Worm (Caenorhabditis elegans) whole organism, L1 larva: ENCODE measurements around the gene ZK1055.2.

Experiments
- C04F5.9 ChIP-seq: sonication (generic microtip); optimal IDR thresholded peaks from 2 replicates; lab custom pipeline; 2016; ENCODE audit warnings: missing genetic modification characterization, missing compliant biosample characterization
- C16A3.4 ChIP-seq: fragments of 150-350 bp; optimal IDR thresholded peaks from 2 replicates; lab custom pipeline; 2014; ENCODE audit warnings: missing biosample characterization, missing genetic modification characterization
- C34B4.2 ChIP-seq: sonication (generic microtip); optimal IDR thresholded peaks from 2 replicates; lab custom pipeline; 2017; ENCODE audit warnings: mild to moderate bottlenecking, missing genetic modification characterization, missing compliant biosample characterization
- aha-1 ChIP-seq: fragments of 150-350 bp; optimal IDR thresholded peaks from 2 replicates; lab custom pipeline; 2014; ENCODE audit warnings: missing biosample characterization, missing genetic modification characterization
- alr-1 ChIP-seq: fragments of 200-800 bp; sonication (Bioruptor generic); optimal IDR thresholded peaks from 2 replicates; lab custom pipeline; 2018; ENCODE audit warnings: borderline replicate concordance, mild to moderate bottlenecking, missing genetic modification characterization, missing compliant biosample characterization
- ama-1 ChIP-seq: fragments of 150-350 bp; optimal IDR thresholded peaks from 2 replicates; lab custom pipeline; 2014
- ceh-8 ChIP-seq: fragments of 200-800 bp; sonication (Bioruptor generic); optimal IDR thresholded peaks from 2 replicates; lab custom pipeline; 2018; ENCODE audit warnings: mild to moderate bottlenecking, missing genetic modification characterization, moderate library complexity, missing compliant biosample characterization
- ceh-82 ChIP-seq, 3 experiments: fragments of 150-350 bp in 1 of 3; sonication (generic microtip) in 2 of 3; optimal IDR thresholded peaks; 2 replicates each; lab custom pipeline; 2014 to 2017; ENCODE audit warnings: missing biosample characterization in 3 of 3, missing genetic modification characterization in 3 of 3
- ceh-88 ChIP-seq: fragments of 200-800 bp; sonication (Bioruptor generic); IDR thresholded peaks from 2 replicates; pipeline ENCODE4 v1.3.6; 2022; ENCODE audit warnings: missing genetic modification characterization, missing compliant biosample characterization
- dpl-1 ChIP-seq, 3 experiments: fragments of 150-350 bp in 2 of 3; sonication (generic microtip) in 1 of 3; optimal IDR thresholded peaks; 2 replicates each; lab custom pipeline; 2014 to 2017; ENCODE audit warnings: missing biosample characterization in 3 of 3, missing genetic modification characterization in 3 of 3, missing genetic modification reagents in 3 of 3
- dsc-1 ChIP-seq: sonication (generic microtip); optimal IDR thresholded peaks from 2 replicates; lab custom pipeline; 2016; ENCODE audit warnings: mild to moderate bottlenecking, missing genetic modification characterization, missing compliant biosample characterization
- efl-1 ChIP-seq, 4 experiments: fragments of 150-350 bp; optimal IDR thresholded peaks in 3 of 4; peaks in 1 of 4; 1 replicate in 1 of 4; 2 replicates in 3 of 4; lab custom pipeline; 2014; ENCODE audit warnings: missing biosample characterization in 2 of 4, missing genetic modification characterization in 2 of 4, missing genetic modification reagents in 2 of 4
- ets-5 ChIP-seq: fragments of 200-800 bp; sonication (Bioruptor generic); IDR thresholded peaks from 2 replicates; pipeline ENCODE4 v1.3.6; 2022; ENCODE audit warnings: missing genetic modification characterization, missing compliant biosample characterization
- fkh-10 ChIP-seq: sonication (generic microtip); optimal IDR thresholded peaks from 2 replicates; lab custom pipeline; 2017; ENCODE audit warnings: missing biosample characterization, missing genetic modification reagents, missing genetic modification characterization
- fkh-8 ChIP-seq: sonication (generic microtip); optimal IDR thresholded peaks from 2 replicates; lab custom pipeline; 2016; ENCODE audit warnings: mild to moderate bottlenecking, missing genetic modification characterization, missing compliant biosample characterization
- hlh-4 ChIP-seq: sonication (generic microtip); optimal IDR thresholded peaks from 2 replicates; lab custom pipeline; 2016; ENCODE audit warnings: mild to moderate bottlenecking, missing genetic modification characterization, missing compliant biosample characterization
- isw-1 ChIP-seq: fragments of 200-800 bp; sonication (Bioruptor generic); IDR thresholded peaks from 2 replicates; pipeline ENCODE4 v1.3.6; 2022; ENCODE audit warnings: missing genetic modification characterization, missing compliant biosample characterization
- jun-1 ChIP-seq: fragments of 150-350 bp; optimal IDR thresholded peaks from 2 replicates; lab custom pipeline; 2014; ENCODE audit warnings: missing biosample characterization, missing genetic modification reagents, missing genetic modification characterization
- lin-15B ChIP-seq: fragments of 150-350 bp; sonication (generic microtip); optimal IDR thresholded peaks from 3 replicates; lab custom pipeline; 2014; ENCODE audit warnings: missing biosample characterization, missing genetic modification characterization
- lin-35 ChIP-seq, 2 experiments: fragments of 150-350 bp; optimal IDR thresholded peaks; 2 replicates each; lab custom pipeline; 2014; ENCODE audit warnings: missing biosample characterization in 2 of 2, missing genetic modification characterization in 2 of 2, missing genetic modification reagents in 2 of 2
- mdl-1 ChIP-seq, 2 experiments: fragments of 150-350 bp; optimal IDR thresholded peaks; 2 replicates each; lab custom pipeline; 2014 to 2017; ENCODE audit warnings: missing biosample characterization in 2 of 2, missing genetic modification characterization in 2 of 2, inconsistent platforms in 1 of 2
- mep-1 ChIP-seq: fragments of 150-350 bp; optimal IDR thresholded peaks from 2 replicates; lab custom pipeline; 2014; ENCODE audit warnings: missing biosample characterization, missing genetic modification characterization
- nhr-11 ChIP-seq: fragments of 150-350 bp; optimal IDR thresholded peaks from 2 replicates; lab custom pipeline; 2014; ENCODE audit warnings: missing biosample characterization, missing genetic modification characterization
- nhr-19 ChIP-seq: fragments of 200-800 bp; sonication (Bioruptor generic); conservative IDR thresholded peaks from 2 replicates; pipeline ENCODE4 v1.3.6; 2022; ENCODE audit warnings: missing genetic modification characterization, missing compliant biosample characterization
- nhr-20 ChIP-seq: sonication (generic microtip); optimal IDR thresholded peaks from 2 replicates; lab custom pipeline; 2016; ENCODE audit warnings: mild to moderate bottlenecking, missing genetic modification characterization, missing compliant biosample characterization
- nhr-237 ChIP-seq: fragments of 150-350 bp; optimal IDR thresholded peaks from 2 replicates; lab custom pipeline; 2014; ENCODE audit warnings: missing biosample characterization, missing genetic modification characterization
- nhr-47 ChIP-seq: sonication (generic microtip); optimal IDR thresholded peaks from 2 replicates; lab custom pipeline; 2016; ENCODE audit warnings: mild to moderate bottlenecking, missing genetic modification characterization, moderate library complexity, missing compliant biosample characterization
- nhr-71 ChIP-seq: sonication (generic microtip); optimal IDR thresholded peaks from 2 replicates; lab custom pipeline; 2016; ENCODE audit warnings: mild to moderate bottlenecking, missing genetic modification characterization, moderate library complexity, missing compliant biosample characterization
- nhr-77 ChIP-seq: fragments of 150-350 bp; optimal IDR thresholded peaks from 2 replicates; lab custom pipeline; 2014; ENCODE audit warnings: missing biosample characterization, missing genetic modification characterization
- snu-23 ChIP-seq: sonication (generic microtip); optimal IDR thresholded peaks from 2 replicates; lab custom pipeline; 2016; ENCODE audit warnings: missing genetic modification characterization, missing compliant biosample characterization
- sup-37 ChIP-seq: fragments of 200-800 bp; sonication (Bioruptor generic); optimal IDR thresholded peaks from 2 replicates; lab custom pipeline; 2018; ENCODE audit warnings: mild to moderate bottlenecking, missing genetic modification characterization, missing compliant biosample characterization
- swsn-7 ChIP-seq: sonication (generic microtip); optimal IDR thresholded peaks from 2 replicates; lab custom pipeline; 2016; ENCODE audit warnings: missing genetic modification characterization, missing compliant biosample characterization
- tlp-1 ChIP-seq: fragments of 150-350 bp; optimal IDR thresholded peaks from 2 replicates; lab custom pipeline; 2014; ENCODE audit warnings: missing biosample characterization, missing genetic modification characterization
- unc-62 ChIP-seq: fragments of 150-350 bp; optimal IDR thresholded peaks from 2 replicates; lab custom pipeline; 2014; ENCODE audit warnings: missing biosample characterization, missing genetic modification reagents, missing genetic modification characterization
- unc-86 ChIP-seq: sonication (generic microtip); optimal IDR thresholded peaks from 2 replicates; lab custom pipeline; 2016; ENCODE audit warnings: missing genetic modification characterization, missing compliant biosample characterization
- vab-15 ChIP-seq: sonication (generic microtip); optimal IDR thresholded peaks from 2 replicates; lab custom pipeline; 2017; ENCODE audit warnings: missing genotype, mild to moderate bottlenecking, missing genetic modification characterization, missing compliant biosample characterization
- xbp-1 ChIP-seq: sonication (generic microtip); optimal IDR thresholded peaks from 2 replicates; lab custom pipeline; 2016; ENCODE audit warnings: missing genetic modification characterization, missing compliant biosample characterization
- zip-4 ChIP-seq: fragments of 200-800 bp; sonication (Bioruptor generic); optimal IDR thresholded peaks from 2 replicates; lab custom pipeline; 2018; ENCODE audit warnings: mild to moderate bottlenecking, missing genetic modification characterization, moderate library complexity, missing compliant biosample characterization
- ztf-11 ChIP-seq, 2 experiments: sonication (generic microtip); optimal IDR thresholded peaks; 2 replicates each; lab custom pipeline; 2016 to 2017; ENCODE audit warnings: missing genetic modification characterization in 2 of 2, missing biosample characterization in 1 of 2, missing compliant biosample characterization in 1 of 2
- ztf-4 ChIP-seq: fragments of 150-350 bp; optimal IDR thresholded peaks from 2 replicates; lab custom pipeline; 2014; ENCODE audit warnings: missing biosample characterization, missing genetic modification characterization

ZK1055.2 gene

DNA sequence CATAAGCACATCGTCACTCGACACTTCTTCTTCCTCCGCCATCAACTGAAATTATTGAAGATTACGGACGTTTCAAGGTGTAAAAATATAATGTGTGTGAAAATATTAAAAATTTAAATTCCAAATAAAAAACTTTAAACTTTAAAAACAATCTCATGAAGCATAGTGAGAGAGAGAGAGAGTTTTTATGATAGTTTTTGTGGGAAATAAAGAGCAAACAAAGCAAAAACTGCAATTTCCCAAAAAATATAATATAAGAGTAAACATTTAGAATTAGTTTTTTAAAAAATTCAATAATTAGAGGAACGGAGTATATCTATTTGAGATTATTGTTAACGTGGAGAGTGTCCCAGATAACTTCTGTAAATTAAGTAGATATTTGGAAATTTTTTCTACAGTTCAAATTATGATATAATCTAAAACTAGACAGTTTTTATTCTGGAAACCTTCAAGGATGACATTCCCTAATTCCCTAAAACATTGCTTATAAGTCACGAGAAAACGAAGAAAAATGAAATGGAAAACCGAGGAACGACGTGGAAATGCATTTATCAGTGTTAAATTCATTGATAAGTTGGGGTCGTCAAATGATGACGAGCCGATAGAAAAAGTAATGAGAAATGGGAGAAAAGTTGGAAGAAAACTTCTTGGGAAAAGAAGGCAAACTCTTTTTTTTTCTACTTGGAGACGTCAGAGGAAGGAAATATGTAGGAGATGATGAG lies 43.8 kb upstream of the ZK1055.2 start, which contains the start of gene dre-1:
dre-1 (minus strand) TSS at position 51 of the 722 bp plus-strand sequence.
- TF ChIP-seq lin-35 (GFP tag; optimal IDR thresholded peaks at IDR 0.05; lab: Kevin White, UChicago), result peak in 1 of 2 experiments; percentile 12
- TF ChIP-seq sup-37 (GFP tag; lab: Kevin White, UChicago), result no peak
- no peak for TF ChIP-seq vab-15 (tag; lab: Kevin White, UChicago)
- no peak for TF ChIP-seq efl-1 (optimal IDR thresholded peaks at IDR 0.05; lab: Kevin White, UChicago)
- peak in 1 of 2 experiments; percentile 35 for TF ChIP-seq efl-1 (GFP tag; optimal IDR thresholded peaks at IDR 0.05 in 1 of 2; lab: Kevin White, UChicago)
- TF ChIP-seq nhr-237 (tag; lab: Kevin White, UChicago), result no peak
- no peak for TF ChIP-seq nhr-71 (tag; lab: Kevin White, UChicago)

DNA sequence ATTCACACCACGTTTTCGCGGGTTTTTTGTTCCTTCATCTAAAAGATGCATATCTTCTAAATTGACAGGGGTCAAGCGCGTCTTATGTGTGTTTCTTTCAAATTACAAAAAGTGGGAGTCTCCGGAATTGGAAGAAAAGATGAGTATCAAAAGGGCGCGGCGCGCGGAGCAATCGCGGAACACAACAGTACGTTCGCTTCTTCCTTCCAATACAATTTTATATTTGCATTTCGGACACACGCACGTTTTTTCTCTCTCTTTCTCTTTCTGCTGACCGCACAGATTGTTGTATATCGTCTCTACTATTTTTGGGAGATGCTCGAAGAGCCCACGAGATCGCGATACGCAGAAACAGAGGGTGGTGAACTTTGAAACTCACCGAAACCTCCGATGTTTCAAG lies 42.1 kb upstream of the ZK1055.2 start:
- no peak for TF ChIP-seq nhr-77 (tag; lab: Kevin White, UChicago)
- TF ChIP-seq ets-5, result no peak
- no peak for TF ChIP-seq ceh-88 (GFP tag; lab: Robert Waterston, UW)
- no peak for TF ChIP-seq efl-1 (optimal IDR thresholded peaks at IDR 0.05; lab: Kevin White, UChicago)
- peak in 1 of 2 experiments; percentile 21 for TF ChIP-seq efl-1 (GFP tag; optimal IDR thresholded peaks at IDR 0.05 in 1 of 2; lab: Kevin White, UChicago)
- TF ChIP-seq ztf-11 (tag; optimal IDR thresholded peaks at IDR 0.05; lab: Kevin White, UChicago), result no peak

DNA sequence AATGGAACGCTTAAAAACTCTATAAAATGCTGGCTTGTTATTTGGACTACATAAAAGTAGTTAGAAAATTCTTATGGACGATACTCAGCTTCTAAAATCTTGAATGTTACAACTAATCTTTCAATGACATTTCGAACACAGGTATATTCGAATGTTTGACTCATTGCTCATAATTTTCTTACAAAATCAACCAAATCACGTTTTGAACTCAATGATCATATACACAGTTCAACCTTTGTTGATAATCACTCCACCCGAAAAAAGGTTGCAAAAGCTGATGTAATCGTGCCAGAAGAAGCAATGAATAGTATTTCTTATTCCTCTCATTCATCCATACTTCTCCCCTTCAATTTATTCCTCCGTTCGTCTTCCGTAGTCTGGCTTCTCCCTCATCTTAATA lies 41.2 kb upstream of the ZK1055.2 start, which contains the start of gene K04A8.20:
K04A8.20 (plus strand) TSS at position 301 of the 400 bp plus-strand sequence.
- TF ChIP-seq jun-1 (tag; lab: Kevin White, UChicago) (no peak), hlh-4 (tag; lab: Kevin White, UChicago) (no peak), efl-1 (optimal IDR thresholded peaks at IDR 0.05; lab: Kevin White, UChicago) (no peak), efl-1 (GFP tag; optimal IDR thresholded peaks at IDR 0.05 in 1 of 2; lab: Kevin White, UChicago) (peak in 1 of 2 experiments; percentile 83)

DNA sequence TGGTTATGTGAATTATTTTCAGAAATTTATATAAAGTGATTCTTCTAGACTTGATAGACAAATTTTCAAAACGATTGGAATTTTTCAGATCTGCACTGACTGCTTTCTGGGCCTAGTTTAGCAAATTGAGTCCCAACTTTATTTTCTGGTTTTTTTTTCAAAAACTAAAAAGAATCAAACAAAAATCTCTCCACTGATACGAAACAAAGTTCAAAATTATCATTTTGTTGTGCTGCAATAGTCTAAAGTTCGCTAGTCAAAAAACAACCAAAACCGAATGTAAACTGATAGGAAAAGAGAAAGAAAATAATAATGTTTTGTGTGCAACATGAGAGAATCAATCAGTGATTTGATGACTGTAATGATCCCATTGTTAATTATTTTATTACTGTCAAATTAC lies 40.5 kb upstream of the ZK1055.2 start, which contains the start of gene lipl-4:
lipl-4 (plus strand) TSS at position 301 of the 400 bp plus-strand sequence.
- TF ChIP-seq unc-62 (GFP tag; lab: Kevin White, UChicago), result no peak
- no peak for TF ChIP-seq nhr-77 (tag; lab: Kevin White, UChicago)
- no peak for TF ChIP-seq swsn-7 (tag; lab: Kevin White, UChicago)
- TF ChIP-seq alr-1 (tag; lab: Kevin White, UChicago), result no peak
- TF ChIP-seq ztf-4, result no peak
- no peak for TF ChIP-seq snu-23
- TF ChIP-seq nhr-20 (tag; lab: Kevin White, UChicago), result no peak
- TF ChIP-seq ets-5, result no peak
- TF ChIP-seq lin-15B (tag; lab: Kevin White, UChicago), result no peak
- TF ChIP-seq unc-86 (tag; lab: Kevin White, UChicago), result no peak
- no peak for TF ChIP-seq tlp-1 (tag; lab: Kevin White, UChicago)
- TF ChIP-seq ceh-8 (GFP tag; lab: Kevin White, UChicago), result no peak
- no peak for TF ChIP-seq lin-35 (GFP tag; optimal IDR thresholded peaks at IDR 0.05; lab: Kevin White, UChicago)
- TF ChIP-seq efl-1 (optimal IDR thresholded peaks at IDR 0.05; lab: Kevin White, UChicago), result no peak
- TF ChIP-seq efl-1 (GFP tag; optimal IDR thresholded peaks at IDR 0.05 in 1 of 2; lab: Kevin White, UChicago), result no peak
- TF ChIP-seq mdl-1 (tag; optimal IDR thresholded peaks at IDR 0.05; lab: Kevin White, UChicago), result no peak
- TF ChIP-seq nhr-47, result no peak
- no peak for TF ChIP-seq C34B4.2 (tag; lab: Kevin White, UChicago)
- TF ChIP-seq vab-15 (tag; lab: Kevin White, UChicago), result no peak
- no peak for TF ChIP-seq ama-1 (lab: Kevin White, UChicago)

DNA sequence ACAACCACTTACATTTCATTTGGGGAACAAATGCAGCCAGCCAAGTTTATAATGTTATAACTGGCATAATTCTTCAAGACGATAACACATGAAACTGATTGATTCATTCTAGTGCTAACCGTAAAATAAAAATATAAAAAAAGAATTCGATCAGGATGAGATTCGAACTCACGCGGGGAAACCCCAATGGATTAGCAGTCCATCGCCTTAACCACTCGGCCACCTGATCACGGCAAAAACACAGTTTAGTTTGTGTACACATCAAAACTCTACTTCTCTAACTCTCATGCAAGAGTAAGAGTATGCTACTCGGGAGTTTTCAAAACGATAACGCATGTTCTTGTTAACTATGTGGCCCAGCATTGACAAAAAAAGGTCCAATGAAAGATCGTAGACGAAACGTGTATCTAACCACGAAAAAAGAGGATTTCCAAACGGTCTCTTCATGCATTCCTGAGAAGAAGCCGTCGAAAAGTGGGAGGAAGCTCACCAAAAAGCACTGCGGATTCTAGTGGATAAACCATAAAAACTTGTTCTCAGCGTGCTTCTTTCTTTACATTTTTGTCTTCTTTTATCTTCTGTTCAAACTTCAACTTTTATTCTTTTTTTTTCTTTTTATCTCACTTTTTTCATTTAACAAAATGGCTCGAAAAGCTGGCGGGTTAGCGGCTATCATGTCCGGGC lies 38.5 kb upstream of the ZK1055.2 start, which contains the start of gene twk-10:
twk-10 (plus strand) TSS at position 634 of the 684 bp plus-strand sequence.
- TF ChIP-seq fkh-10 (GFP tag; lab: Kevin White, UChicago) (no peak), mep-1 (tag; lab: Kevin White, UChicago) (peak; percentile 52), dsc-1 (tag; lab: Kevin White, UChicago) (peak; percentile 3), C04F5.9 (no peak), dpl-1 (GFP tag; optimal IDR thresholded peaks at IDR 0.05; lab: Kevin White, UChicago) (peak in 1 of 3 experiments; percentile 35), ceh-82 (tag; optimal IDR thresholded peaks at IDR 0.05; lab: Kevin White, UChicago) (no peak), nhr-47 (no peak), aha-1 (no peak), zip-4 (GFP tag; lab: Kevin White, UChicago) (no peak), C16A3.4 (peak; percentile 28), fkh-8 (no peak), nhr-11 (tag; lab: Kevin White, UChicago) (no peak), snu-23 (peak; percentile 42), isw-1 (GFP tag; lab: Robert Waterston, UW) (no peak), nhr-19 (peak; percentile 44), xbp-1 (peak; percentile 15), nhr-20 (tag; lab: Kevin White, UChicago) (peak; percentile 47), vab-15 (tag; lab: Kevin White, UChicago) (no peak), swsn-7 (tag; lab: Kevin White, UChicago) (peak; percentile 24)
